Fruit fly (Drosophila melanogaster) whole organism, prepupa: ENCODE results near the gene CG7289.
A peak's percentile ranks its signal among the peaks of the same experiment; 100 is the strongest.

Experiments used
- CG10631 ChIP-seq: fragments of 200-800 bp; sonication (Bioruptor generic); optimal IDR thresholded peaks from 2 replicates; lab custom pipeline; 2016; ENCODE audit warnings: missing biosample characterization, missing genetic modification characterization
- CG10669 ChIP-seq: fragments of 200-800 bp; sonication (Bioruptor generic); optimal IDR thresholded peaks from 3 replicates; lab custom pipeline; 2018; ENCODE audit warnings: missing biosample characterization, mild to moderate bottlenecking, missing genetic modification characterization, moderate library complexity
- CG11294 ChIP-seq: fragments of 200-800 bp; sonication (Bioruptor generic); IDR thresholded peaks from 2 replicates; pipeline ENCODE4 v1.3.6; 2022; ENCODE audit warnings: missing biosample characterization, missing genetic modification characterization
- CG11762 ChIP-seq: fragments of 200-800 bp; sonication (Bioruptor generic); optimal IDR thresholded peaks from 3 replicates; lab custom pipeline; 2016; ENCODE audit warnings: missing biosample characterization, missing genetic modification characterization; ENCODE audit not compliant: insufficient read depth
- CG11902 ChIP-seq: fragments of 200-800 bp; sonication (Bioruptor generic); optimal IDR thresholded peaks from 3 replicates; lab custom pipeline; 2016; ENCODE audit warnings: missing biosample characterization, missing genetic modification characterization
- CG15336 ChIP-seq: fragments of 200-800 bp; sonication (Bioruptor generic); IDR thresholded peaks from 2 replicates; pipeline ENCODE4 v1.3.6; 2022; ENCODE audit warnings: missing biosample characterization, missing genetic modification characterization
- CG1621 ChIP-seq: fragments of 200-800 bp; sonication (Bioruptor generic); optimal IDR thresholded peaks from 3 replicates; lab custom pipeline; 2018; ENCODE audit warnings: missing biosample characterization, mild to moderate bottlenecking, missing genetic modification characterization
- CG16779 ChIP-seq: fragments of 200-800 bp; sonication (Bioruptor generic); optimal IDR thresholded peaks from 3 replicates; lab custom pipeline; 2017; ENCODE audit warnings: missing biosample characterization, mild to moderate bottlenecking, missing genetic modification characterization
- CG3032 ChIP-seq: fragments of 200-800 bp; optimal IDR thresholded peaks from 2 replicates; lab custom pipeline; 2019; ENCODE audit warnings: missing biosample characterization, mild to moderate bottlenecking, missing genetic modification characterization, moderate library complexity
- CG31627 ChIP-seq: fragments of 200-800 bp; sonication (Bioruptor generic); optimal IDR thresholded peaks from 3 replicates; lab custom pipeline; 2016; ENCODE audit warnings: missing biosample characterization, missing genetic modification characterization
- CG34406 ChIP-seq: fragments of 200-800 bp; sonication (Bioruptor generic); optimal IDR thresholded peaks from 3 replicates; lab custom pipeline; 2016; ENCODE audit warnings: missing biosample characterization, missing genetic modification characterization
- CG3919 ChIP-seq: fragments of 200-800 bp; sonication (Bioruptor generic); optimal IDR thresholded peaks from 3 replicates; lab custom pipeline; 2016; ENCODE audit warnings: missing biosample characterization, missing genetic modification characterization
- CG4318 ChIP-seq: fragments of 200-800 bp; sonication (Bioruptor generic); optimal IDR thresholded peaks from 3 replicates; lab custom pipeline; 2017; ENCODE audit warnings: missing biosample characterization, mild to moderate bottlenecking, missing genetic modification characterization
- CG6163 ChIP-seq: fragments of 200-800 bp; sonication (Bioruptor generic); IDR thresholded peaks from 3 replicates; pipeline ENCODE4 v1.3.6; 2022; ENCODE audit warnings: missing biosample characterization, missing genetic modification characterization
- CG6276 ChIP-seq: fragments of 200-800 bp; sonication (Bioruptor generic); optimal IDR thresholded peaks from 2 replicates; lab custom pipeline; 2017; ENCODE audit warnings: missing biosample characterization, mild to moderate bottlenecking, missing genetic modification characterization
- CG6792 ChIP-seq: fragments of 200-800 bp; sonication (Bioruptor generic); optimal IDR thresholded peaks from 3 replicates; lab custom pipeline; 2016; ENCODE audit warnings: missing biosample characterization, missing genetic modification characterization
- CG6808 ChIP-seq: fragments of 200-800 bp; sonication (Bioruptor generic); optimal IDR thresholded peaks from 3 replicates; lab custom pipeline; 2017; ENCODE audit warnings: missing biosample characterization, missing genetic modification characterization, mild to moderate bottlenecking, moderate library complexity, missing genetic modification reagents
- CG6854 ChIP-seq: fragments of 200-800 bp; sonication (Bioruptor generic); optimal IDR thresholded peaks from 2 replicates; lab custom pipeline; 2017; ENCODE audit warnings: missing biosample characterization, mild to moderate bottlenecking, missing genetic modification characterization
- CG7368 ChIP-seq: fragments of 200-800 bp; sonication (Bioruptor generic); optimal IDR thresholded peaks from 3 replicates; lab custom pipeline; 2016; ENCODE audit warnings: missing biosample characterization, missing genetic modification characterization
- CG8119 ChIP-seq: fragments of 200-800 bp; sonication (Bioruptor generic); IDR thresholded peaks from 3 replicates; pipeline ENCODE4 v1.3.6; 2022; ENCODE audit warnings: missing biosample characterization, missing genetic modification characterization
- CG8319 ChIP-seq: fragments of 200-800 bp; sonication (Bioruptor generic); optimal IDR thresholded peaks from 3 replicates; lab custom pipeline; 2016; ENCODE audit warnings: missing biosample characterization, missing genetic modification characterization
- CG8632 ChIP-seq: fragments of 200-800 bp; sonication (Bioruptor generic); optimal IDR thresholded peaks from 3 replicates; lab custom pipeline; 2016; ENCODE audit warnings: missing biosample characterization, missing genetic modification characterization
- Eip75B ChIP-seq: fragments of 200-800 bp; sonication (Bioruptor generic); optimal IDR thresholded peaks from 3 replicates; lab custom pipeline; 2016; ENCODE audit warnings: missing biosample characterization, missing genetic modification characterization
- Eip93F ChIP-seq: fragments of 200-800 bp; sonication (Bioruptor generic); optimal IDR thresholded peaks from 2 replicates; lab custom pipeline; 2016; ENCODE audit warnings: missing biosample characterization, mild to moderate bottlenecking, missing genetic modification characterization
- Ets21C ChIP-seq: fragments of 200-800 bp; sonication (Bioruptor generic); optimal IDR thresholded peaks from 3 replicates; lab custom pipeline; 2016; ENCODE audit warnings: missing biosample characterization, missing genetic modification characterization
- Ets96B ChIP-seq: fragments of 200-800 bp; optimal IDR thresholded peaks from 2 replicates; lab custom pipeline; 2019; ENCODE audit warnings: missing biosample characterization, mild to moderate bottlenecking, missing genetic modification characterization, moderate library complexity
- Hr4 ChIP-seq: fragments of 200-800 bp; sonication (Bioruptor generic); optimal IDR thresholded peaks from 3 replicates; lab custom pipeline; 2016; ENCODE audit warnings: missing biosample characterization, missing genetic modification characterization
- Lpt ChIP-seq: fragments of 200-800 bp; sonication (Bioruptor generic); optimal IDR thresholded peaks from 3 replicates; lab custom pipeline; 2016; ENCODE audit warnings: missing biosample characterization, missing genetic modification characterization
- OdsH ChIP-seq: fragments of 200-800 bp; sonication (Bioruptor generic); optimal IDR thresholded peaks from 3 replicates; lab custom pipeline; 2016; ENCODE audit warnings: missing biosample characterization, missing genetic modification characterization
- Smox ChIP-seq: fragments of 200-800 bp; sonication (Bioruptor generic); optimal IDR thresholded peaks from 3 replicates; lab custom pipeline; 2016; ENCODE audit warnings: missing biosample characterization, missing genetic modification characterization
- Sox14 ChIP-seq: fragments of 200-800 bp; sonication (Bioruptor generic); optimal IDR thresholded peaks from 3 replicates; lab custom pipeline; 2016; ENCODE audit warnings: missing biosample characterization, missing genetic modification characterization
- Sox15 ChIP-seq: fragments of 200-800 bp; sonication (Bioruptor generic); optimal IDR thresholded peaks from 3 replicates; lab custom pipeline; 2016; ENCODE audit warnings: missing biosample characterization, missing genetic modification characterization
- achi ChIP-seq: fragments of 200-800 bp; sonication (Bioruptor generic); optimal IDR thresholded peaks from 3 replicates; lab custom pipeline; 2016; ENCODE audit warnings: missing biosample characterization, missing genetic modification characterization
- acj6 ChIP-seq: fragments of 200-800 bp; sonication (Bioruptor generic); optimal IDR thresholded peaks from 3 replicates; lab custom pipeline; 2016; ENCODE audit warnings: missing biosample characterization, missing genetic modification characterization
- cyc ChIP-seq: fragments of 200-800 bp; sonication (Bioruptor generic); optimal IDR thresholded peaks from 3 replicates; lab custom pipeline; 2016; ENCODE audit warnings: missing biosample characterization, missing genetic modification characterization
- dsx ChIP-seq: fragments of 200-800 bp; optimal IDR thresholded peaks from 3 replicates; lab custom pipeline; 2019; ENCODE audit warnings: missing biosample characterization, mild to moderate bottlenecking, missing genetic modification characterization, moderate library complexity; ENCODE audit not compliant: poor library complexity, severe bottlenecking
- eg ChIP-seq: fragments of 200-800 bp; sonication (Bioruptor generic); IDR thresholded peaks from 3 replicates; pipeline ENCODE4 v1.3.6; 2022; ENCODE audit warnings: missing biosample characterization, missing genetic modification characterization
- esn ChIP-seq: fragments of 200-800 bp; sonication (Bioruptor generic); optimal IDR thresholded peaks from 2 replicates; lab custom pipeline; 2016; ENCODE audit warnings: missing biosample characterization, mild to moderate bottlenecking, missing genetic modification characterization, moderate library complexity
- fd59A ChIP-seq: fragments of 200-800 bp; sonication (Bioruptor generic); optimal IDR thresholded peaks from 2 replicates; lab custom pipeline; 2017; ENCODE audit warnings: missing biosample characterization, mild to moderate bottlenecking, missing genetic modification characterization, missing genetic modification reagents
- fkh ChIP-seq: fragments of 200-800 bp; sonication (Bioruptor generic); optimal IDR thresholded peaks from 3 replicates; lab custom pipeline; 2017; ENCODE audit warnings: missing biosample characterization, mild to moderate bottlenecking, missing genetic modification characterization, moderate library complexity
- lz ChIP-seq: fragments of 200-800 bp; sonication (Bioruptor generic); optimal IDR thresholded peaks from 3 replicates; lab custom pipeline; 2016; ENCODE audit warnings: missing biosample characterization, missing genetic modification characterization
- net ChIP-seq: fragments of 200-800 bp; sonication (Bioruptor generic); optimal IDR thresholded peaks from 3 replicates; lab custom pipeline; 2016; ENCODE audit warnings: missing biosample characterization, missing genetic modification characterization
- pdm3 ChIP-seq: fragments of 200-800 bp; sonication (Bioruptor generic); optimal IDR thresholded peaks from 3 replicates; lab custom pipeline; 2016; ENCODE audit warnings: missing biosample characterization, missing genetic modification characterization
- salr ChIP-seq, 2 experiments: fragments of 200-800 bp; sonication (Bioruptor generic); optimal IDR thresholded peaks; 3 replicates each; lab custom pipeline; 2016 to 2018; ENCODE audit warnings: missing biosample characterization in 2 of 2, missing genetic modification characterization in 2 of 2, mild to moderate bottlenecking in 1 of 2
- spab ChIP-seq: fragments of 200-800 bp; sonication (Bioruptor generic); optimal IDR thresholded peaks from 2 replicates; lab custom pipeline; 2017; ENCODE audit warnings: missing biosample characterization, mild to moderate bottlenecking, missing genetic modification characterization, missing genetic modification reagents
- ss ChIP-seq, 2 experiments: fragments of 200-800 bp; sonication (Bioruptor generic); optimal IDR thresholded peaks; 2 replicates in 1 of 2; 3 replicates in 1 of 2; lab custom pipeline; 2017 to 2018; ENCODE audit warnings: mild to moderate bottlenecking in 2 of 2, missing biosample characterization in 2 of 2, missing genetic modification characterization in 2 of 2, moderate library complexity in 1 of 2
- svp ChIP-seq: fragments of 200-800 bp; sonication (Bioruptor generic); peaks from one replicate; lab custom pipeline; 2016; ENCODE audit warnings: missing biosample characterization, missing genetic modification characterization
- topi ChIP-seq: fragments of 200-800 bp; sonication (Bioruptor generic); optimal IDR thresholded peaks from 3 replicates; lab custom pipeline; 2016; ENCODE audit warnings: missing biosample characterization, missing genetic modification characterization
- vri ChIP-seq: fragments of 200-800 bp; sonication (Bioruptor generic); optimal IDR thresholded peaks from 3 replicates; lab custom pipeline; 2016; ENCODE audit warnings: missing biosample characterization, mild to moderate bottlenecking, missing genetic modification characterization

CG7289 gene

DNA sequence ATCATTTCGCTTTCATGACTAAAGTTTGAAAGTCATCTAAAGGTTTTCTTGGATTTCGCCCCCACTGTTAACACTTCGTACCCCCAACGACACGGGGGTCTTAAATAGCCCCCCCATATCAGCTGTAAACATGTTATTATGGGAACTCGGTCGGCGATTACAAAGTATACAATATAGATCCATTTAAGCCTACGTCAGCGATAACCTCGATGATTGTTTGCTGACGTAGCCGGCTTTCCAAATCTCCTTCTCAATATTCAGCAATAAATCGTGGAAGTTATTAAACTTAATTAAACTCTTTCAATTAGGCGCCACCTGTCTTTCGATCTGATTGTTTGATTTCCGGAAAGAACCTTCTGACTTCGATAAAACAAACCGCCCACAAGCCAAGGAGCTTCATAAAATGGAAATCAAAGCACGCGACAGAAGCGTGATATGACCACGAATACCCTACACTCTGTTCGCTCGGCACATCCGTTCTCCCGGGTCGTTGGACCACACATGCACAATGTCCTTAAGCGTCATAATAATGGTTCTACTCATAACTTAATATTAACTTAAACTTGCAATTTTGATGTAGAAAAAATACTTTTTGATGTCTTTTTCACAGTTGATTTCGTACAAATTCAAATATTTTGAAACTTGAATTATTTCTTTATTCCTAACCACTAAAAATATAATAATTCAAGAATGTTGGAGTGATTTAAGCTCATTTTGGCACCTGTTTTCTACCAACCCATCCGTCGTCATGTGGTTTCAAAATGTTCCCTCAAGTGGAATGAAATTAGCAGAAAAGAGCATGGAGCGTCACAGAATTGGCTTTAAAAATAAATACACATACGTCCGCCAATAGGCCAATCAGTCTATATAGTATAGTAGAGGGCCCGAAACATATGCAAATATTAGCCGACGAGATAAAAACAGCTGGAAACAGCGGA is 4.6 kb downstream of the CG7289 start:
- peak; percentile 34 for TF ChIP-seq CG1621 (tag; lab: Kevin White, UChicago)
- TF ChIP-seq OdsH = peak; percentile 60
- no peak for TF ChIP-seq Sox15
- peak; percentile 40 for TF ChIP-seq CG10669 (GFP tag; lab: Kevin White, UChicago)
- peak; percentile 98 for TF ChIP-seq svp (GFP tag; lab: Kevin White, UChicago)
- TF ChIP-seq salr (GFP tag; optimal IDR thresholded peaks at IDR 0.05; lab: Kevin White, UChicago) = no peak
- TF ChIP-seq spab (GFP tag; lab: Kevin White, UChicago) = no peak
- TF ChIP-seq CG6163 (GFP tag; lab: Robert Waterston, UW) = peak; percentile 34; the same call in 2 of the 3 replicates
- TF ChIP-seq CG8319 (GFP tag; lab: Kevin White, UChicago) = no peak
- TF ChIP-seq net (GFP tag; lab: Kevin White, UChicago) = peak; percentile 49
- peak; percentile 56 for TF ChIP-seq Sox14 (GFP tag; lab: Kevin White, UChicago)
- peak; percentile 22; the same call in 1 of the 2 replicates for TF ChIP-seq CG11294 (GFP tag; lab: Robert Waterston, UW)
- peak; percentile 14 for TF ChIP-seq CG7368 (GFP tag; lab: Kevin White, UChicago)
- TF ChIP-seq CG15336 = peak; percentile 50; the same call in 1 of the 2 replicates
- TF ChIP-seq Eip75B = peak; percentile 63
- TF ChIP-seq CG4318 (GFP tag; lab: Kevin White, UChicago) = no peak
- peak; percentile 39; the same call in 1 of the 3 replicates for TF ChIP-seq CG8119 (GFP tag; lab: Robert Waterston, UW)
- TF ChIP-seq cyc (GFP tag; lab: Kevin White, UChicago) = peak; percentile 44
- no peak for TF ChIP-seq CG6854
- TF ChIP-seq CG11762 (GFP tag; lab: Kevin White, UChicago) = peak; percentile 47
- peak; percentile 67 for TF ChIP-seq CG31627 (GFP tag; lab: Kevin White, UChicago)
- peak; percentile 69 for TF ChIP-seq lz (GFP tag; lab: Kevin White, UChicago)
- TF ChIP-seq CG6792 (GFP tag; lab: Kevin White, UChicago) = peak; percentile 51
- TF ChIP-seq CG6808 (GFP tag; lab: Kevin White, UChicago) = peak; percentile 0
- no peak for TF ChIP-seq Eip93F (GFP tag; lab: Kevin White, UChicago)
- peak; percentile 8 for TF ChIP-seq CG11902 (GFP tag; lab: Kevin White, UChicago)
- peak; percentile 69 for TF ChIP-seq pdm3 (GFP tag; lab: Kevin White, UChicago)
- TF ChIP-seq eg (GFP tag; lab: Robert Waterston, UW) = peak; percentile 60; the same call in 2 of the 3 replicates
- peak; percentile 54 for TF ChIP-seq topi (GFP tag; lab: Kevin White, UChicago)
- TF ChIP-seq Ets21C (GFP tag; lab: Kevin White, UChicago) = peak; percentile 60
- TF ChIP-seq ss (GFP tag; optimal IDR thresholded peaks at IDR 0.05; lab: Kevin White, UChicago) = no peak
- TF ChIP-seq CG3919 (GFP tag; lab: Kevin White, UChicago) = peak; percentile 64
- peak; percentile 36 for TF ChIP-seq CG8632
- TF ChIP-seq CG34406 (GFP tag; lab: Kevin White, UChicago) = peak; percentile 55
- TF ChIP-seq Lpt (GFP tag; lab: Kevin White, UChicago) = peak; percentile 37
- no peak for TF ChIP-seq CG16779 (tag; lab: Kevin White, UChicago)
- peak; percentile 79 for TF ChIP-seq vri
- peak; percentile 40 for TF ChIP-seq Ets96B (tag; lab: Kevin White, UChicago)
- TF ChIP-seq esn (GFP tag; lab: Kevin White, UChicago) = peak; percentile 72
- TF ChIP-seq fd59A (GFP tag; lab: Kevin White, UChicago) = peak; percentile 38
- no peak for TF ChIP-seq CG6276 (GFP tag; lab: Kevin White, UChicago)
- peak; percentile 57 for TF ChIP-seq dsx (GFP tag; lab: Kevin White, UChicago)
- no peak for TF ChIP-seq CG10631 (GFP tag; lab: Kevin White, UChicago)
- TF ChIP-seq CG3032 (tag; lab: Kevin White, UChicago) = peak; percentile 25
- peak; percentile 63 for TF ChIP-seq Smox
- peak; percentile 58 for TF ChIP-seq Hr4 (GFP tag; lab: Kevin White, UChicago)
- TF ChIP-seq acj6 (GFP tag; lab: Kevin White, UChicago) = peak; percentile 60
- TF ChIP-seq achi (GFP tag; lab: Kevin White, UChicago) = peak; percentile 34
- TF ChIP-seq fkh (GFP tag; lab: Kevin White, UChicago) = peak; percentile 65
